Fruit fly (Drosophila melanogaster): ENCODE data around the gene Mau2.

Mau2 gene

DNA sequence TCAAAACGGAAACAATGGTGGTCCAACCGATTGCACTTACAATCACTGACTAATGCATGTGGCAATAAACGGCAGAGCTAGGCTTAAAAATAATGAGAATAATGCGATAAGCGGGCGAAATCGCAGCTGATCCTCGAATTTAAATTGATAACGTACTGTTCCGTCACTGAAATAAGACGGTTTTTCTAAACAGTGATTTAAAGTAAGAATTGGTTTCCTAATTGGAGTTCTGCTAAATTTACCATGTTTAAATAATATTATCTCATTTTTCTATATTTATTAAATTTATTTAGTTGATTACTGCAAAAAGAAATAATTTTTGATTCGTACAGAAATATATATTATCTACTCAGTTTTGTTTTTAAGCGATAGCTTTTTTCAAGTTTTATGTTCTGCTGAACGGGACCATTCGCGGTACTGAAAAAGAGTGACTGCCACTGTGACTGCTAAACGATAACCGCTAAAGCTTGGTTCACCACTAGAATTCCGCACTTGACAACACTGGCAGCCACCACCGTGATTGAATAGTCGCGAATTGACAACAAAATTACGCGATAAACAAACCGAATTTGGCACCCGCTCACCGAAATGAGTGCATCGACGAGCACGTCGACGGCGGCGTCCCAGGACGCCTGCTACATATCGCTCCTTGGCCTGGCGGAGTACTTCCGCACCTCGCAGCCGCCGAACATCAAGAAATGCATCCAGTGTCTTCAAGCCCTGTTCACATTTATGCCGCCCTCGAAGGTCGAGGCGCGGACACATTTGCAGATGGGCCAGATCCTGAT, at the start of gene Mau2, which contains the start of gene Spn88Eb (continued):
- TF ChIP-seq lola (GFP tag; optimal IDR thresholded peaks at IDR 0.05) (peak in 1 of 3 experiments; percentile 32), wor (GFP tag; IDR thresholded peaks at IDR 0.05) (no peak), CG14710 (tag; optimal IDR thresholded peaks at IDR 0.05) (peak; percentile 66), CG8281 (tag; optimal IDR thresholded peaks at IDR 0.05) (no peak), HmgZ (tag; optimal IDR thresholded peaks at IDR 0.05) (peak; percentile 58), CG17829 (tag; optimal IDR thresholded peaks at IDR 0.05) (peak; percentile 77), CG7372 (GFP tag; IDR thresholded peaks at IDR 0.05) (peak; percentile 71; the same call in 1 of the 2 replicates), hb (GFP tag; IDR thresholded peaks at IDR 0.05; ENCODE audit: partially characterized antibody) (no peak), Ets65A (GFP tag) (peak; percentile 97), so (GFP tag; IDR thresholded peaks at IDR 0.05) (peak; percentile 52; the same call in 1 of the 3 replicates), NfI (GFP tag; optimal IDR thresholded peaks at IDR 0.05) (peak; percentile 73), CG3995 (GFP tag; optimal IDR thresholded peaks at IDR 0.05) (peak; percentile 100), fd96Cb (tag; optimal IDR thresholded peaks at IDR 0.05) (peak; percentile 28), CG10147 (GFP tag; optimal IDR thresholded peaks at IDR 0.05) (no peak), Hr78 (GFP tag; optimal IDR thresholded peaks at IDR 0.05) (no peak), CG7786 (GFP tag; optimal IDR thresholded peaks at IDR 0.05) (peak; percentile 64), CG10431 (GFP tag; optimal IDR thresholded peaks at IDR 0.05) (no peak), Dip3 (GFP tag; optimal IDR thresholded peaks at IDR 0.05) (peak; percentile 62), CG6791 (GFP tag; IDR thresholded peaks at IDR 0.05; ENCODE audit: partially characterized antibody) (peak; percentile 76), ttk (GFP tag; IDR thresholded peaks at IDR 0.05) (peak; percentile 68), gfzf (GFP tag; optimal IDR thresholded peaks at IDR 0.05) (peak; percentile 28), bcd (GFP tag; optimal IDR thresholded peaks at IDR 0.05) (peak; percentile 67), CG10565 (GFP tag; optimal IDR thresholded peaks at IDR 0.05) (no peak), CG3407 (GFP tag; optimal IDR thresholded peaks at IDR 0.05) (peak; percentile 31), CG8089 (GFP tag; optimal IDR thresholded peaks at IDR 0.05) (peak; percentile 38), stwl (tag; optimal IDR thresholded peaks at IDR 0.05) (peak; percentile 68), klu (GFP tag; IDR thresholded peaks at IDR 0.05) (peak; percentile 69), Antp (GFP tag; optimal IDR thresholded peaks at IDR 0.05) (peak; percentile 75), gem (tag; optimal IDR thresholded peaks at IDR 0.05) (no peak), slbo (GFP tag; IDR thresholded peaks at IDR 0.05) (peak; percentile 91), Lhr (GFP tag; optimal IDR thresholded peaks at IDR 0.05) (peak; percentile 34), CG14441 (GFP tag; IDR thresholded peaks at IDR 0.05) (peak; percentile 70), D19B (GFP tag; optimal IDR thresholded peaks at IDR 0.05) (no peak), Vsx1 (GFP tag; optimal IDR thresholded peaks at IDR 0.05) (no peak), insv (GFP tag; optimal IDR thresholded peaks at IDR 0.05) (peak in 1 of 2 experiments; percentile 64), grau (tag; optimal IDR thresholded peaks at IDR 0.05) (peak; percentile 66), Jarid2 (GFP tag; optimal IDR thresholded peaks at IDR 0.05) (no peak), Taf1 (GFP tag; IDR thresholded peaks at IDR 0.05) (no peak; the same call in 1 of the 2 replicates), Mad (GFP tag; optimal IDR thresholded peaks at IDR 0.05) (peak; percentile 48), gsb (GFP tag; IDR thresholded peaks at IDR 0.05) (peak; percentile 47; the same call in 1 of the 2 replicates), Dad (GFP tag; optimal IDR thresholded peaks at IDR 0.05) (peak; percentile 69), CG12391 (tag; optimal IDR thresholded peaks at IDR 0.05) (peak; percentile 75), Blimp-1 (GFP tag; optimal IDR thresholded peaks at IDR 0.05) (no peak), br (optimal IDR thresholded peaks at IDR 0.05) (no peak), kay (GFP tag; optimal IDR thresholded peaks at IDR 0.05) (peak; percentile 60), CG6254 (GFP tag; optimal IDR thresholded peaks at IDR 0.05) (no peak), CG32767 (GFP tag; IDR thresholded peaks at IDR 0.05) (0 out of 2 replicates have a peak, but pooled peaks have one; percentile 52), CG8924 (tag; optimal IDR thresholded peaks at IDR 0.05) (peak; percentile 46)

Data from whole organism, embryonic.